Fruit fly (Drosophila melanogaster): ENCODE results near the gene CG14995.

dm6 chr3L:4080278-4080677 is 22.8 kb downstream of the CG14995 start:
- TF ChIP-seq net (GFP tag; optimal IDR thresholded peaks at IDR 0.05) (no peak), Sox15 (GFP tag; optimal IDR thresholded peaks at IDR 0.05) (no peak), Blimp-1 (GFP tag; optimal IDR thresholded peaks at IDR 0.05) (no peak), CG8119 (GFP tag; IDR thresholded peaks at IDR 0.05) (no peak), Lpt (GFP tag; optimal IDR thresholded peaks at IDR 0.05) (no peak), CG3032 (tag; optimal IDR thresholded peaks at IDR 0.05) (no peak), OdsH (GFP tag; optimal IDR thresholded peaks at IDR 0.05) (no peak), cyc (GFP tag; optimal IDR thresholded peaks at IDR 0.05) (no peak), Sox102F (GFP tag; optimal IDR thresholded peaks at IDR 0.05) (no peak), spab (GFP tag; optimal IDR thresholded peaks at IDR 0.05) (no peak), CG31627 (GFP tag; optimal IDR thresholded peaks at IDR 0.05) (no peak), CG10669 (GFP tag; optimal IDR thresholded peaks at IDR 0.05) (no peak), CG16779 (tag; optimal IDR thresholded peaks at IDR 0.05) (no peak), CG6854 (GFP tag; optimal IDR thresholded peaks at IDR 0.05) (no peak)
